Fruit fly (Drosophila melanogaster) whole organism, embryonic: ENCODE data around the gene Atac2.

ENCODE experiments used
- Aef1 ChIP-seq: fragments of 200-800 bp; sonication (Bioruptor generic); IDR thresholded peaks from 3 replicates; pipeline ENCODE4 v1.3.6; 2022; ENCODE audit warnings: missing biosample characterization, missing genetic modification characterization
- CG10267 ChIP-seq: fragments of 200-800 bp; sonication (Bioruptor generic); optimal IDR thresholded peaks from 2 replicates; lab custom pipeline; 2018; ENCODE audit warnings: missing biosample characterization, mild to moderate bottlenecking, missing genetic modification characterization, moderate library complexity
- CG12219 ChIP-seq: fragments of 200-800 bp; sonication (Bioruptor generic); optimal IDR thresholded peaks from 3 replicates; lab custom pipeline; 2018; ENCODE audit warnings: missing biosample characterization, mild to moderate bottlenecking, missing genetic modification characterization
- CG13775 ChIP-seq: fragments of 200-800 bp; sonication (Bioruptor generic); optimal IDR thresholded peaks from 3 replicates; lab custom pipeline; 2017; ENCODE audit warnings: missing biosample characterization, mild to moderate bottlenecking, missing genetic modification characterization
- CG31441 ChIP-seq: fragments of 200-800 bp; sonication (Bioruptor generic); IDR thresholded peaks from 2 replicates; pipeline ENCODE4 v1.3.6; 2022; ENCODE audit warnings: missing biosample characterization, missing genetic modification characterization
- CG5953 ChIP-seq: fragments of 200-800 bp; sonication (Bioruptor generic); IDR thresholded peaks from 2 replicates; pipeline ENCODE4 v1.3.6; 2022; ENCODE audit warnings: missing biosample characterization, missing genetic modification characterization
- fru ChIP-seq: fragments of >200 bp; optimal IDR thresholded peaks from 2 replicates; lab custom pipeline; 2017
- rib ChIP-seq: fragments of 200-800 bp; sonication (Bioruptor generic); IDR thresholded peaks from 2 replicates; pipeline ENCODE4 v1.3.6; 2022; ENCODE audit warnings: missing biosample characterization, missing genetic modification characterization
- so ChIP-seq: fragments of 200-800 bp; sonication (Bioruptor generic); IDR thresholded peaks from 3 replicates; pipeline ENCODE4 v1.3.6; 2022; ENCODE audit warnings: missing biosample characterization, missing genetic modification characterization
- ttk ChIP-seq: fragments of 200-800 bp; sonication (Bioruptor generic); IDR thresholded peaks from 2 replicates; pipeline ENCODE4 v2.1.2; 2022; ENCODE audit warnings: missing biosample characterization, missing genetic modification characterization

DNA sequence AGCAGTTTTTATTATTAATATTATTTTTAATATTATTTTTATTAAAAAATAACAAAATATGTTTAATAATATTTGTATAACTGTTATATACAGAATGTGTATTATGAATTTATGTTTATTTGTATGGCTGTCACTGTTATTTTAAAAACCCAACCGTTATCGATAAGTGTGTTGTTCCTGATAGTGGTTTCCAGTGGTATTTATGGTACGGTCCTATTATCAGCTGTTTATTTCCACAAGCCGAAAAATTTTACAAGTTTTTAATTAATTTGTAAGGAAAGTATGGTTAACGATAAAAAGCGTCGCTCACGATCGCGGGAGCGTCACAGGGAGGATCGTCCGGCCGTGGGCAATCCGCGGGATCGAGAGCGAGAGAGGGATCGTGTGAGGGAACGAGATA lies 5.4 kb downstream of the Atac2 start, which contains the start of gene CG10333:
- TF ChIP-seq rib (GFP tag; lab: Robert Waterston, UW) (no peak), CG5953 (GFP tag; lab: Robert Waterston, UW) (no peak), CG12219 (GFP tag; lab: Kevin White, UChicago) (no peak), Aef1 (GFP tag; lab: Robert Waterston, UW) (no peak), so (GFP tag; lab: Robert Waterston, UW) (no peak), fru (lab: Kevin White, UChicago) (no peak), CG31441 (no peak), CG13775 (GFP tag; lab: Kevin White, UChicago) (no peak), CG10267 (tag; lab: Kevin White, UChicago) (peak; percentile 43), ttk (GFP tag; lab: Robert Waterston, UW) (no peak)
